Fruit fly (Drosophila melanogaster) whole organism, embryonic: Measurements from ENCODE around the gene CG34134.
A peak's percentile ranks its signal among the peaks of the same experiment; 100 is the strongest.

Experiments used
- ATbp ChIP-seq: fragments of 200-800 bp; sonication (Bioruptor generic); optimal IDR thresholded peaks from 2 replicates; lab custom pipeline; 2017; ENCODE audit warnings: missing biosample characterization, mild to moderate bottlenecking, missing genetic modification characterization, missing genetic modification reagents
- Awh ChIP-seq: fragments of 200-800 bp; sonication (Bioruptor generic); IDR thresholded peaks from 2 replicates; pipeline ENCODE4, ENCODE4 v1.3.6; 2022; ENCODE audit warnings: missing biosample characterization, missing genetic modification characterization
- B-H1 ChIP-seq: fragments of 200-800 bp; sonication (Bioruptor generic); IDR thresholded peaks from 3 replicates; pipeline ENCODE4 v1.3.6; 2022; ENCODE audit warnings: missing biosample characterization, missing genetic modification characterization
- BEAF-32 ChIP-seq: fragments of 200-800 bp; sonication (Bioruptor generic); optimal IDR thresholded peaks from 3 replicates; lab custom pipeline; 2017; ENCODE audit warnings: missing biosample characterization, missing genetic modification characterization, mild to moderate bottlenecking, moderate library complexity, missing genetic modification reagents
- CG10366 ChIP-seq: fragments of 200-800 bp; sonication (Bioruptor generic); IDR thresholded peaks from 2 replicates; pipeline ENCODE4 v1.3.6; 2022; ENCODE audit warnings: missing biosample characterization, missing genetic modification characterization
- CG10565 ChIP-seq: fragments of 200-800 bp; sonication (Bioruptor generic); optimal IDR thresholded peaks from 3 replicates; lab custom pipeline; 2016; ENCODE audit warnings: missing biosample characterization, mild to moderate bottlenecking, missing genetic modification characterization
- CG13287 ChIP-seq: fragments of 200-800 bp; sonication (Bioruptor generic); IDR thresholded peaks from 2 replicates; pipeline ENCODE4 v1.3.6; 2022; ENCODE audit warnings: missing biosample characterization, missing genetic modification characterization; ENCODE audit not compliant: partially characterized antibody
- CG2129 ChIP-seq: fragments of 200-800 bp; sonication (Bioruptor generic); IDR thresholded peaks from 2 replicates; pipeline ENCODE4 v1.3.6; 2022; ENCODE audit warnings: missing biosample characterization, missing genetic modification characterization; ENCODE audit not compliant: partially characterized antibody
- CG2875 ChIP-seq: fragments of 200-800 bp; sonication (Bioruptor generic); optimal IDR thresholded peaks from 2 replicates; lab custom pipeline; 2017; ENCODE audit warnings: missing biosample characterization, mild to moderate bottlenecking, missing genetic modification characterization, missing genetic modification reagents
- CG32767 ChIP-seq: fragments of 200-800 bp; sonication (Bioruptor generic); IDR thresholded peaks from 2 replicates; pipeline ENCODE4 v1.3.6; 2022; ENCODE audit warnings: missing biosample characterization, missing genetic modification characterization
- CG32772 ChIP-seq: fragments of 200-800 bp; sonication (Bioruptor generic); IDR thresholded peaks from 2 replicates; pipeline ENCODE4 v1.3.6; 2022; ENCODE audit warnings: missing biosample characterization, missing genetic modification characterization
- CG3281 ChIP-seq: fragments of 200-800 bp; sonication (Bioruptor generic); optimal IDR thresholded peaks from 3 replicates; lab custom pipeline; 2017; ENCODE audit warnings: missing biosample characterization, mild to moderate bottlenecking, missing genetic modification characterization
- CG3838 ChIP-seq: fragments of 200-800 bp; sonication (Bioruptor generic); optimal IDR thresholded peaks from 3 replicates; lab custom pipeline; 2016; ENCODE audit warnings: missing biosample characterization, missing genetic modification characterization
- CG4404 ChIP-seq: fragments of 200-800 bp; sonication (Bioruptor generic); IDR thresholded peaks from 2 replicates; pipeline ENCODE4 v1.3.6; 2022; ENCODE audit warnings: missing biosample characterization, missing genetic modification characterization
- CG6765 ChIP-seq: fragments of 200-800 bp; sonication (Bioruptor generic); optimal IDR thresholded peaks from 3 replicates; lab custom pipeline; 2017; ENCODE audit warnings: missing biosample characterization, mild to moderate bottlenecking, missing genetic modification characterization
- CG7271 ChIP-seq: fragments of 200-800 bp; sonication (Bioruptor generic); optimal IDR thresholded peaks from 2 replicates; lab custom pipeline; 2018; ENCODE audit warnings: missing biosample characterization, mild to moderate bottlenecking, missing genetic modification characterization, moderate library complexity
- CG8478 ChIP-seq: fragments of >200 bp; optimal IDR thresholded peaks from 2 replicates; lab custom pipeline; 2018
- CG8924 ChIP-seq: fragments of 200-800 bp; optimal IDR thresholded peaks from 3 replicates; lab custom pipeline; 2019; ENCODE audit warnings: missing biosample characterization, mild to moderate bottlenecking, missing genetic modification characterization, moderate library complexity
- CoRest ChIP-seq: fragments of 200-800 bp; sonication (Bioruptor generic); optimal IDR thresholded peaks from 3 replicates; lab custom pipeline; 2018; ENCODE audit warnings: missing biosample characterization, mild to moderate bottlenecking, missing genetic modification characterization, moderate library complexity
- Deaf1 ChIP-seq: fragments of 200-800 bp; optimal IDR thresholded peaks from 3 replicates; lab custom pipeline; 2019; ENCODE audit warnings: missing biosample characterization, mild to moderate bottlenecking, missing genetic modification characterization, moderate library complexity
- HHEX ChIP-seq: fragments of 200-800 bp; sonication (Bioruptor generic); optimal IDR thresholded peaks from 3 replicates; lab custom pipeline; 2017; ENCODE audit warnings: missing biosample characterization, mild to moderate bottlenecking, missing genetic modification characterization, missing genetic modification reagents
- HLH54F ChIP-seq: fragments of 200-800 bp; sonication (Bioruptor generic); optimal IDR thresholded peaks from 3 replicates; lab custom pipeline; 2016; ENCODE audit warnings: missing biosample characterization, missing genetic modification characterization
- Hand ChIP-seq: fragments of 200-800 bp; sonication (Bioruptor generic); optimal IDR thresholded peaks from 2 replicates; lab custom pipeline; 2017; ENCODE audit warnings: mild to moderate bottlenecking, missing biosample characterization, missing genetic modification reagents, missing genetic modification characterization
- HmgZ ChIP-seq: fragments of 200-800 bp; sonication (Bioruptor generic); optimal IDR thresholded peaks from 2 replicates; lab custom pipeline; 2018; ENCODE audit warnings: missing biosample characterization, mild to moderate bottlenecking, missing genetic modification characterization
- Hr3 ChIP-seq: fragments of 200-800 bp; sonication (Bioruptor generic); optimal IDR thresholded peaks from 3 replicates; lab custom pipeline; 2016; ENCODE audit warnings: missing biosample characterization, missing genetic modification characterization
- Hr39 ChIP-seq: fragments of >200 bp; optimal IDR thresholded peaks from 2 replicates; lab custom pipeline; 2017
- Jarid2 ChIP-seq: fragments of 200-800 bp; sonication (Bioruptor generic); optimal IDR thresholded peaks from 3 replicates; lab custom pipeline; 2017; ENCODE audit warnings: mild to moderate bottlenecking, missing biosample characterization, missing genetic modification reagents, missing genetic modification characterization
- MBD-R2 ChIP-seq: fragments of 200-800 bp; sonication (Bioruptor generic); IDR thresholded peaks from 2 replicates; pipeline ENCODE4 v1.3.6; 2022; ENCODE audit warnings: missing biosample characterization, missing genetic modification characterization
- MESR4 ChIP-seq: fragments of 200-800 bp; sonication (Bioruptor generic); optimal IDR thresholded peaks from 2 replicates; lab custom pipeline; 2018; ENCODE audit warnings: missing biosample characterization, mild to moderate bottlenecking, missing genetic modification characterization, moderate library complexity
- Mad ChIP-seq: fragments of 200-800 bp; sonication (Bioruptor generic); optimal IDR thresholded peaks from 2 replicates; lab custom pipeline; 2016; ENCODE audit warnings: missing biosample characterization, missing genetic modification characterization
- Pdp1 ChIP-seq, 2 experiments: fragments of 200-800 bp; sonication (Bioruptor generic); optimal IDR thresholded peaks; 3 replicates each; lab custom pipeline; 2016; ENCODE audit warnings: missing biosample characterization in 2 of 2, missing genetic modification characterization in 2 of 2, mild to moderate bottlenecking in 1 of 2, moderate library complexity in 1 of 2
- Spps ChIP-seq: fragments of 200-800 bp; sonication (Bioruptor generic); optimal IDR thresholded peaks from 2 replicates; lab custom pipeline; 2018; ENCODE audit warnings: missing biosample characterization, mild to moderate bottlenecking, missing genetic modification characterization
- Xrp1 ChIP-seq: fragments of 200-800 bp; sonication (Bioruptor generic); IDR thresholded peaks from 2 replicates; pipeline ENCODE4 v1.3.6; 2022; ENCODE audit warnings: missing biosample characterization, missing genetic modification characterization
- ab ChIP-seq: fragments of 200-800 bp; sonication (Bioruptor generic); optimal IDR thresholded peaks from 2 replicates; lab custom pipeline; 2016; ENCODE audit warnings: missing biosample characterization, missing genetic modification characterization
- amos ChIP-seq: fragments of 200-800 bp; sonication (Bioruptor generic); IDR thresholded peaks from 2 replicates; pipeline ENCODE4 v1.3.6; 2022; ENCODE audit warnings: missing biosample characterization, missing genetic modification characterization; ENCODE audit not compliant: partially characterized antibody
- bsh ChIP-seq, 2 experiments: fragments of 200-800 bp; sonication (Bioruptor generic); optimal IDR thresholded peaks; 2 replicates each; lab custom pipeline; 2017 to 2018; ENCODE audit warnings: mild to moderate bottlenecking in 2 of 2, missing biosample characterization in 2 of 2, missing genetic modification characterization in 2 of 2, moderate library complexity in 1 of 2
- ftz-f1 ChIP-seq: fragments of 200-800 bp; sonication (Bioruptor generic); optimal IDR thresholded peaks from 2 replicates; lab custom pipeline; 2016; ENCODE audit warnings: missing biosample characterization, missing genetic modification characterization
- gce ChIP-seq: fragments of 200-800 bp; sonication (Bioruptor generic); IDR thresholded peaks from 3 replicates; pipeline ENCODE4 v1.3.6; 2022; ENCODE audit warnings: missing biosample characterization, missing genetic modification characterization
- gcm2 ChIP-seq: fragments of 200-800 bp; sonication (Bioruptor generic); optimal IDR thresholded peaks from 2 replicates; lab custom pipeline; 2016; ENCODE audit warnings: missing biosample characterization, missing genetic modification characterization
- jing ChIP-seq: fragments of 200-800 bp; sonication (Bioruptor generic); optimal IDR thresholded peaks from 2 replicates; lab custom pipeline; 2018; ENCODE audit warnings: missing biosample characterization, mild to moderate bottlenecking, missing genetic modification characterization
- klu ChIP-seq: fragments of 200-800 bp; sonication (Bioruptor generic); IDR thresholded peaks from 2 replicates; pipeline ENCODE4 v1.3.6; 2022; ENCODE audit warnings: missing biosample characterization, missing genetic modification characterization
- nerfin-2 ChIP-seq: fragments of 200-800 bp; sonication (Bioruptor generic); IDR thresholded peaks from 2 replicates; pipeline ENCODE4 v1.3.6; 2022; ENCODE audit warnings: missing biosample characterization, missing genetic modification characterization; ENCODE audit not compliant: partially characterized antibody
- ro ChIP-seq: fragments of 200-800 bp; sonication (Bioruptor generic); IDR thresholded peaks from 2 replicates; pipeline ENCODE4 v1.3.6; 2022; ENCODE audit warnings: missing biosample characterization, missing genetic modification characterization
- sens ChIP-seq: fragments of 200-800 bp; sonication (Bioruptor generic); peaks from one replicate; lab custom pipeline; 2016; ENCODE audit warnings: missing biosample characterization, missing genetic modification characterization
- stc ChIP-seq: fragments of 200-800 bp; sonication (Bioruptor generic); IDR thresholded peaks from 2 replicates; pipeline ENCODE4 v1.3.6; 2022; ENCODE audit warnings: missing biosample characterization, missing genetic modification characterization
- sug ChIP-seq: fragments of 200-800 bp; optimal IDR thresholded peaks from 2 replicates; lab custom pipeline; 2019; ENCODE audit warnings: missing biosample characterization, mild to moderate bottlenecking, missing genetic modification characterization, moderate library complexity
- tgo ChIP-seq: fragments of 200-800 bp; sonication (Bioruptor generic); IDR thresholded peaks from 3 replicates; pipeline ENCODE4 v1.3.6; 2022; ENCODE audit warnings: missing biosample characterization, missing genetic modification characterization
- trem ChIP-seq: fragments of 200-800 bp; optimal IDR thresholded peaks from 3 replicates; lab custom pipeline; 2019; ENCODE audit warnings: missing biosample characterization, mild to moderate bottlenecking, missing genetic modification characterization, moderate library complexity
- tx ChIP-seq: fragments of 200-800 bp; sonication (Bioruptor generic); optimal IDR thresholded peaks from 2 replicates; lab custom pipeline; 2016; ENCODE audit warnings: missing biosample characterization, missing genetic modification characterization
- unpg ChIP-seq: fragments of 200-800 bp; sonication (Bioruptor generic); optimal IDR thresholded peaks from 3 replicates; lab custom pipeline; 2018; ENCODE audit warnings: missing biosample characterization, mild to moderate bottlenecking, missing genetic modification characterization, moderate library complexity
- wor ChIP-seq: fragments of 200-800 bp; sonication (Bioruptor generic); IDR thresholded peaks from 2 replicates; pipeline ENCODE4 v1.3.6; 2022; ENCODE audit warnings: missing biosample characterization, missing genetic modification characterization
- yki ChIP-seq: fragments of >200 bp; optimal IDR thresholded peaks from 3 replicates; lab custom pipeline; 2018

The CG34134 gene

DNA sequence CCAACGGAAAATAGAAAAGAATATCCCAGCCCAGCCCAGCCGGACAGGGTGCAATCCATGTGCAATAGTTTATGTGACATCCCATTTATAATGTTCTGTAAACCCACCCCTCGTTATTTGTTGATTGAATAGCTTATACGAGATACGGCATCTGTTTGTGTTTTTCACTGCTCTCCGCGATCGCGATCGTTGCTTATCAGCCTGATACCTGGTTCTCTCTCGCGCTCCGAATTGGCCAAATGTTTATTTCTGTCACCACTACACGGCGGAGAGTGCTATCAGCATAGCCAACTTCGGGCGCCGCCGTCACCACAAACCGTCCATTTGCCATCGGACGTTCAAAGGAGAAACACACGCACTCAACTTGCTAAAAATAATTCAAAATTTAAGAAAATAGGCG is 23.4 kb upstream of the CG34134 start, which contains the start of gene CG8353 (continued):
- no peak for TF ChIP-seq Hr39 (lab: Kevin White, UChicago)
- no peak for TF ChIP-seq klu (GFP tag; lab: Robert Waterston, UW)
- no peak for TF ChIP-seq trem (tag; lab: Kevin White, UChicago)
- no peak for TF ChIP-seq ftz-f1 (GFP tag; lab: Kevin White, UChicago)
- peak; percentile 29 for TF ChIP-seq Jarid2 (GFP tag; lab: Kevin White, UChicago)
- TF ChIP-seq CG3838 (GFP tag; lab: Kevin White, UChicago) = no peak
- peak; percentile 28 for TF ChIP-seq MESR4 (GFP tag; lab: Kevin White, UChicago)
- no peak for TF ChIP-seq CG7271 (tag; lab: Kevin White, UChicago)
- no peak for TF ChIP-seq tx (GFP tag; lab: Kevin White, UChicago)
- TF ChIP-seq CG3281 (GFP tag; lab: Kevin White, UChicago) = no peak
- no peak for TF ChIP-seq gcm2
- no peak for TF ChIP-seq CG8924 (tag; lab: Kevin White, UChicago)
- TF ChIP-seq Xrp1 (GFP tag; lab: Robert Waterston, UW) = no peak
- no peak for TF ChIP-seq Hand (GFP tag; lab: Kevin White, UChicago)
- peak; percentile 52 for TF ChIP-seq HmgZ (tag; lab: Kevin White, UChicago)
- no peak for TF ChIP-seq wor
- TF ChIP-seq Spps (tag; lab: Kevin White, UChicago) = no peak
- no peak for TF ChIP-seq CoRest (tag; lab: Kevin White, UChicago)
- no peak for TF ChIP-seq CG4404 (GFP tag; lab: Robert Waterston, UW)
- TF ChIP-seq CG10565 (GFP tag; lab: Kevin White, UChicago) = no peak
- no peak for TF ChIP-seq bsh (GFP tag; optimal IDR thresholded peaks at IDR 0.05; lab: Kevin White, UChicago)
- TF ChIP-seq ro (GFP tag; lab: Robert Waterston, UW) = no peak
- no peak for TF ChIP-seq ATbp (GFP tag; lab: Kevin White, UChicago)
- TF ChIP-seq CG32767 (GFP tag; lab: Robert Waterston, UW) = no peak
- TF ChIP-seq Hr3 (GFP tag; lab: Kevin White, UChicago) = no peak
- TF ChIP-seq B-H1 (GFP tag; lab: Robert Waterston, UW) = no peak
- no peak for TF ChIP-seq jing (GFP tag; lab: Kevin White, UChicago)
- no peak for TF ChIP-seq Mad (GFP tag; lab: Kevin White, UChicago)
- TF ChIP-seq Deaf1 (tag; lab: Kevin White, UChicago) = peak; percentile 83
- no peak for TF ChIP-seq CG32772
- no peak for TF ChIP-seq CG2875 (GFP tag; lab: Kevin White, UChicago)
- TF ChIP-seq CG2129 (GFP tag; lab: Robert Waterston, UW) = no peak
- TF ChIP-seq CG8478 = no peak
- TF ChIP-seq sens = no peak
- no peak for TF ChIP-seq stc (GFP tag; lab: Robert Waterston, UW)
- no peak for TF ChIP-seq amos (GFP tag; lab: Robert Waterston, UW)
- no peak for TF ChIP-seq tgo
- 0 out of 2 replicates have a peak, but pooled peaks have one; percentile 20 for TF ChIP-seq CG13287 (GFP tag; lab: Robert Waterston, UW)

DNA sequence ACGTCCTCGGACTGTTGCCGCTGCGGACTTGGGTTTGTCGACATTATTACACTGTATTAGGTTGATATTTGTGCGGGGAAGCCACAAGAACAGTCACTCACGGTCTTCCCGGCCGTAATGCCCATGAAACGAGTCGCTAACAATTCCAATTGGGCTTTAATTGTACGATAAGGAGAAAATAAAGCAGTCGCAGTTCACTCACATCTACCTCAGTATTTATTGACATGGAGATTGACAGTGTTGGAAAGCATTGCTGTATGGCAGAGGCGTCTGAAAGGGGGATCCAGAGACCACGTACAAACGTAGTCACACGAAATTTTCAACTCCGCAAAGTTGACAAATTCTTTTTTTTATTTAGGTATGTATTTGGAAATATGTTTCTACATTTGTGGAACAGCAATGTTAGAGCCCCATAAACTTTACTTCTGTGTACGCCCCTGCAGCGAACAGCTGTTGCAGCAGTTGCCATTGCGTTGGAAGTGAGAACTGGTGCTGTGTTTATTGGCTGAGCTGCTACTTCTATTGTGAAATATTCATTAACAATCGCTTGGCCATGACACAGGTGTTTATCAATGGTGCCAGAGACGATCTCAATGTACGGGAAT is 22.2 kb upstream of the CG34134 start, which contains the start of the genes CG8372 and CG8360:
TSS of gene CG8372 (minus strand) at position 237 of the 605 bp plus-strand sequence.
TSS of gene CG8360 (plus strand) at position 294 of the 605 bp plus-strand sequence.
- peak; percentile 100 for TF ChIP-seq MBD-R2 (GFP tag; lab: Robert Waterston, UW)
- peak; percentile 99 for TF ChIP-seq CG10366 (GFP tag; lab: Robert Waterston, UW)
- TF ChIP-seq yki (lab: Kevin White, UChicago) = no peak
- peak; percentile 98 for TF ChIP-seq gce (GFP tag; lab: Robert Waterston, UW)
- peak; percentile 99 for TF ChIP-seq Awh (GFP tag; lab: Robert Waterston, UW)
- peak; percentile 58 for TF ChIP-seq BEAF-32 (GFP tag; lab: Kevin White, UChicago)
- peak; percentile 98 to 99 for TF ChIP-seq Pdp1 (GFP tag; optimal IDR thresholded peaks at IDR 0.05; lab: Kevin White, UChicago)
- peak; percentile 99 for TF ChIP-seq ab
- peak; percentile 99 for TF ChIP-seq HLH54F (GFP tag; lab: Kevin White, UChicago)
- TF ChIP-seq CG6765 (GFP tag; lab: Kevin White, UChicago) = peak; percentile 97
- TF ChIP-seq nerfin-2 (GFP tag; lab: Robert Waterston, UW) = no peak
- TF ChIP-seq sug (tag; lab: Kevin White, UChicago) = peak; percentile 97
- no peak for TF ChIP-seq CG8478
- peak; percentile 99 for TF ChIP-seq HHEX
- peak; percentile 99 for TF ChIP-seq unpg (GFP tag; lab: Kevin White, UChicago)
